Fruit fly (Drosophila melanogaster): ENCODE data around the gene step.
A peak's percentile ranks its signal among the peaks of the same experiment; 100 is the strongest.

step gene

DNA sequence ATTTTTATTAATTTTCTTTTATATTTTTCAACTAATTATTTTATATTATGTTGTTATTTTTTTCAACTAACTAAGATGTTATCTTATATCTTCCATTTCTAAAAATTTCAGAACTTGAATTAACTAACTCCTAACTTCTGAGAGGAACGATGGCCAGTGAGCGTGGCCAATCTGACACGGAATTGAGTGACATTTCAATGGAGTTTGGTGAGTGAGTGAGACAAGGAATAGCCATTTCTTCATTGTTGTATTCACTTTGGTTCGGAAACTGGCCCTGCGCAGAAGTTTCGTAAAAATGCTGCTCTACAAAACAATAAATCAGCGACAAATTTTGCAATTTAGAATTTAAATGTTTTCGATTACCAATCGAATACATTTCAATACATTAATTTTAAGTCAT, 35.6 kb upstream of the step start:
- TF ChIP-seq nerfin-2 (GFP tag; IDR thresholded peaks at IDR 0.05; ENCODE audit: partially characterized antibody), result no peak
- no peak for TF ChIP-seq Max (GFP tag; optimal IDR thresholded peaks at IDR 0.05)
- peak; percentile 15 for TF ChIP-seq ewg (GFP tag; optimal IDR thresholded peaks at IDR 0.05)
- TF ChIP-seq z (GFP tag; IDR thresholded peaks at IDR 0.05), result peak; percentile 92
- no peak for TF ChIP-seq Rfx (GFP tag; IDR thresholded peaks at IDR 0.05)
- TF ChIP-seq chm (GFP tag; IDR thresholded peaks at IDR 0.05), result no peak
- TF ChIP-seq ftz-f1 (GFP tag; optimal IDR thresholded peaks at IDR 0.05), result no peak
- TF ChIP-seq gcm (GFP tag; optimal IDR thresholded peaks at IDR 0.05), result no peak
- no peak for TF ChIP-seq maf-S (GFP tag; optimal IDR thresholded peaks at IDR 0.05)

DNA sequence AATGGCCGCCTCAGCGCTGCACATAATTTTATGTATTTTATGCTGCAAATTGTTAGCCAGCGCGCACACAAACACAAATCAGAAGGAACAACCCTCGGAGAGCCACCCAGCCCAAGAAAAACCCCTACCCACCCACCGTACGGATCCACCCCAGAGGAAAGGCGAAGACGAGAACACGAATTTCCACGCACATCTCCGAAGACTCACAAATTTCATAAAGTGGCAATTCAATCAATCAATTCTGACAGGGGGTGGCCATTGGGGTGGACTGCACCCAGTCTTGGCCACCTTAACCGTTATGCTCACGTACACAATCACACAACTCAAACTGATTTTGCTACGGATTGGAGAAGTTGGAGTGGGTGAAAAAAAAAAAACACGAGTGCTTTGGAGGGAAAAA, 34.7 kb upstream of the step start:
- TF ChIP-seq CG16815 (GFP tag; optimal IDR thresholded peaks at IDR 0.05) (no peak), hb (GFP tag; IDR thresholded peaks at IDR 0.05; ENCODE audit: partially characterized antibody) (0 out of 3 replicates have a peak, but pooled peaks have one; percentile 14), CG18599 (GFP tag; optimal IDR thresholded peaks at IDR 0.05) (no peak), tup (GFP tag; optimal IDR thresholded peaks at IDR 0.05) (no peak), CG2199 (GFP tag; IDR thresholded peaks at IDR 0.05) (no peak), cas (GFP tag; IDR thresholded peaks at IDR 0.05) (no peak), Ets97D (GFP tag; optimal IDR thresholded peaks at IDR 0.05) (no peak), Nf-YC (tag; optimal IDR thresholded peaks at IDR 0.05) (peak; percentile 49), CG17802 (tag; optimal IDR thresholded peaks at IDR 0.05) (no peak), Nf-YB (GFP tag; optimal IDR thresholded peaks at IDR 0.05) (peak; percentile 40), CG1529 (GFP tag; optimal IDR thresholded peaks at IDR 0.05) (peak; percentile 23), CG8944 (GFP tag; optimal IDR thresholded peaks at IDR 0.05) (no peak), abd-A (tag; optimal IDR thresholded peaks at IDR 0.05) (peak; percentile 66), Med (GFP tag) (peak; percentile 24), h (optimal IDR thresholded peaks at IDR 0.05) (no peak), Deaf1 (tag; optimal IDR thresholded peaks at IDR 0.05) (peak; percentile 29), sqz (GFP tag; optimal IDR thresholded peaks at IDR 0.05) (peak; percentile 40), Lhr (GFP tag; optimal IDR thresholded peaks at IDR 0.05) (no peak), pros (GFP tag; optimal IDR thresholded peaks at IDR 0.05) (peak; percentile 96)

- TF ChIP-seq Max (GFP tag; optimal IDR thresholded peaks at IDR 0.05) (no peak), Myb (GFP tag; optimal IDR thresholded peaks at IDR 0.05) (no peak), CG17359 (tag; optimal IDR thresholded peaks at IDR 0.05) (peak; percentile 16), Rfx (GFP tag; IDR thresholded peaks at IDR 0.05) (0 out of 2 replicates have a peak, but pooled peaks have one; percentile 18), Nf-YC (tag; optimal IDR thresholded peaks at IDR 0.05) (peak; percentile 72), unpg (GFP tag; optimal IDR thresholded peaks at IDR 0.05) (peak; percentile 32), Xrp1 (GFP tag; IDR thresholded peaks at IDR 0.05) (peak; percentile 43), tll (GFP tag; optimal IDR thresholded peaks at IDR 0.05) (peak in 1 of 2 experiments; percentile 46), rib (GFP tag; IDR thresholded peaks at IDR 0.05) (no peak), abd-A (tag; optimal IDR thresholded peaks at IDR 0.05) (peak; percentile 96), CG2678 (tag; optimal IDR thresholded peaks at IDR 0.05) (peak; percentile 54), CG18476 (GFP tag; optimal IDR thresholded peaks at IDR 0.05) (no peak), lmd (GFP tag; IDR thresholded peaks at IDR 0.05) (0 out of 2 replicates have a peak, but pooled peaks have one; percentile 11), bsh (GFP tag; optimal IDR thresholded peaks at IDR 0.05) (peak in 1 of 2 experiments; percentile 42), gem (tag; optimal IDR thresholded peaks at IDR 0.05) (peak; percentile 60), lab (GFP tag; optimal IDR thresholded peaks at IDR 0.05) (peak; percentile 23), D (optimal IDR thresholded peaks at IDR 0.05) (no peak), D (GFP tag; optimal IDR thresholded peaks at IDR 0.05) (peak; percentile 2), az2 (GFP tag; optimal IDR thresholded peaks at IDR 0.05) (peak; percentile 2), Ada2b (GFP tag; IDR thresholded peaks at IDR 0.05) (peak; percentile 39; the same call in 1 of the 2 replicates), sug (tag; optimal IDR thresholded peaks at IDR 0.05) (no peak), CG7963 (GFP tag; IDR thresholded peaks at IDR 0.05; ENCODE audit: partially characterized antibody) (no peak), Ets65A (GFP tag) (peak; percentile 28), CG13894 (tag; optimal IDR thresholded peaks at IDR 0.05) (peak; percentile 69)
These were observed 32.3 kb upstream of the step start for dm6 chr2L:21789456-21790065.
